Worm (Caenorhabditis elegans): ENCODE measurements around the gene ZK1240.3.

DNA sequence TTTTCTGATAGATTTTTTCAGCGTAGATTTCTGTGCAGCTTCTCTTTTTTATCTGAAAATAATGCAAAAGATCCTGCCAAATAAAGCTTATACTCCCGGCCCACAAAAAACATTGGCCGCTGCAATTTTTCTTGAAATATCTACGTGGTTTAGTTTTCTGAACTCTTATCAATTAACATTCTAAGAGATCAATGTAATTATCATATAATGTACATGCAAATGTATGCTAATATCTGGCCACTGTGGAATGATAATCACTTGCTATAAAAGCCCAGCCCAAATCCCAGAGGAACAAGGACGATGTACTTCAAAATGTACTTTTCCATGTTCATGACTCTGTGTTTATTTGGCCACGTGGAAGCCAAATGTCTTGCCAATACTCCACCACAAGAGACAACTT lies 34.3 kb downstream of the ZK1240.3 start, which contains the start of gene F43C11.2:
- no peak for TF ChIP-seq pat-9 (tag; optimal IDR thresholded peaks at IDR 0.05)
- no peak for TF ChIP-seq ceh-48 (tag; optimal IDR thresholded peaks at IDR 0.05)
- no peak for TF ChIP-seq fkh-10 (GFP tag; optimal IDR thresholded peaks at IDR 0.05)
- no peak for TF ChIP-seq hlh-6 (tag; optimal IDR thresholded peaks at IDR 0.05)
- no peak for TF ChIP-seq nfya-1 (tag; optimal IDR thresholded peaks at IDR 0.05)
- no peak for TF ChIP-seq ceh-6 (GFP tag; optimal IDR thresholded peaks at IDR 0.05)
- no peak for TF ChIP-seq ttx-3 (tag; optimal IDR thresholded peaks at IDR 0.05)
